Worm (Caenorhabditis elegans) whole organism, L1 larva: Measurements from ENCODE around the gene trpp-9.
A peak's percentile ranks its signal among the peaks of the same experiment; 100 is the strongest.

Experiments used
- C34B4.2 ChIP-seq: sonication (generic microtip); optimal IDR thresholded peaks from 2 replicates; lab custom pipeline; 2017; ENCODE audit warnings: mild to moderate bottlenecking, missing genetic modification characterization, missing compliant biosample characterization
- aha-1 ChIP-seq: fragments of 150-350 bp; optimal IDR thresholded peaks from 2 replicates; lab custom pipeline; 2014; ENCODE audit warnings: missing biosample characterization, missing genetic modification characterization
- alr-1 ChIP-seq: fragments of 200-800 bp; sonication (Bioruptor generic); optimal IDR thresholded peaks from 2 replicates; lab custom pipeline; 2018; ENCODE audit warnings: borderline replicate concordance, mild to moderate bottlenecking, missing genetic modification characterization, missing compliant biosample characterization
- aly-2 ChIP-seq: fragments of 150-350 bp; optimal IDR thresholded peaks from 2 replicates; lab custom pipeline; 2014; ENCODE audit warnings: missing biosample characterization, missing genetic modification characterization
- blmp-1 ChIP-seq: fragments of 150-350 bp; optimal IDR thresholded peaks from 2 replicates; lab custom pipeline; 2014; ENCODE audit warnings: missing biosample characterization, missing genetic modification characterization
- ceh-90 ChIP-seq: sonication (generic microtip); optimal IDR thresholded peaks from 2 replicates; lab custom pipeline; 2016; ENCODE audit warnings: missing genetic modification characterization, missing compliant biosample characterization
- dpl-1 ChIP-seq, 3 experiments: fragments of 150-350 bp in 2 of 3; sonication (generic microtip) in 1 of 3; optimal IDR thresholded peaks; 2 replicates each; lab custom pipeline; 2014 to 2017; ENCODE audit warnings: missing biosample characterization in 3 of 3, missing genetic modification characterization in 3 of 3, missing genetic modification reagents in 3 of 3
- efl-1 ChIP-seq, 4 experiments: fragments of 150-350 bp; optimal IDR thresholded peaks in 3 of 4; peaks in 1 of 4; 1 replicate in 1 of 4; 2 replicates in 3 of 4; lab custom pipeline; 2014; ENCODE audit warnings: missing biosample characterization in 2 of 4, missing genetic modification characterization in 2 of 4, missing genetic modification reagents in 2 of 4
- egl-13 ChIP-seq: sonication (generic microtip); optimal IDR thresholded peaks from 2 replicates; lab custom pipeline; 2016; ENCODE audit warnings: missing genotype, missing genetic modification reagents, missing genetic modification characterization, missing compliant biosample characterization
- egl-27 ChIP-seq, 2 experiments: fragments of 150-350 bp in 1 of 2; sonication (generic microtip); optimal IDR thresholded peaks; 3 replicates each; lab custom pipeline; 2017 to 2018; ENCODE audit warnings: missing biosample characterization in 2 of 2, missing genetic modification characterization in 2 of 2, missing genetic modification reagents in 2 of 2
- fkh-10 ChIP-seq: sonication (generic microtip); optimal IDR thresholded peaks from 2 replicates; lab custom pipeline; 2017; ENCODE audit warnings: missing biosample characterization, missing genetic modification reagents, missing genetic modification characterization
- fkh-4 ChIP-seq: sonication (generic microtip); optimal IDR thresholded peaks from 2 replicates; lab custom pipeline; 2016; ENCODE audit warnings: missing compliant biosample characterization, missing genetic modification characterization, borderline replicate concordance
- fos-1 ChIP-seq: fragments of 150-350 bp; optimal IDR thresholded peaks from 2 replicates; lab custom pipeline; 2014; ENCODE audit warnings: missing biosample characterization, missing genetic modification characterization
- hpl-2 ChIP-seq: fragments of 150-350 bp; optimal IDR thresholded peaks from 2 replicates; lab custom pipeline; 2014; ENCODE audit warnings: missing biosample characterization, missing genetic modification reagents, missing genetic modification characterization
- irx-1 ChIP-seq: sonication (generic microtip); optimal IDR thresholded peaks from 2 replicates; lab custom pipeline; 2016; ENCODE audit warnings: missing genetic modification characterization, missing compliant biosample characterization
- lin-14 ChIP-seq: fragments of 200-800 bp; sonication (Bioruptor generic); optimal IDR thresholded peaks from 2 replicates; lab custom pipeline; 2018; ENCODE audit warnings: mild to moderate bottlenecking, missing genetic modification characterization, moderate library complexity, missing compliant biosample characterization
- lin-15B ChIP-seq: fragments of 150-350 bp; sonication (generic microtip); optimal IDR thresholded peaks from 3 replicates; lab custom pipeline; 2014; ENCODE audit warnings: missing biosample characterization, missing genetic modification characterization
- lin-35 ChIP-seq, 2 experiments: fragments of 150-350 bp; optimal IDR thresholded peaks; 2 replicates each; lab custom pipeline; 2014; ENCODE audit warnings: missing biosample characterization in 2 of 2, missing genetic modification characterization in 2 of 2, missing genetic modification reagents in 2 of 2
- lin-39 ChIP-seq: fragments of 150-350 bp; optimal IDR thresholded peaks from 2 replicates; lab custom pipeline; 2014; ENCODE audit warnings: missing biosample characterization, missing genetic modification reagents, missing genetic modification characterization
- lsy-2 ChIP-seq, 2 experiments: fragments of 150-350 bp; optimal IDR thresholded peaks; 2 replicates each; lab custom pipeline; 2014; ENCODE audit warnings: missing biosample characterization in 2 of 2, missing genetic modification characterization in 2 of 2
- mdl-1 ChIP-seq, 2 experiments: fragments of 150-350 bp; optimal IDR thresholded peaks; 2 replicates each; lab custom pipeline; 2014 to 2017; ENCODE audit warnings: missing biosample characterization in 2 of 2, missing genetic modification characterization in 2 of 2, inconsistent platforms in 1 of 2
- mef-2 ChIP-seq: fragments of 150-350 bp; optimal IDR thresholded peaks from 2 replicates; lab custom pipeline; 2014; ENCODE audit warnings: missing biosample characterization, missing genetic modification characterization
- mep-1 ChIP-seq: fragments of 150-350 bp; optimal IDR thresholded peaks from 2 replicates; lab custom pipeline; 2014; ENCODE audit warnings: missing biosample characterization, missing genetic modification characterization
- nhr-11 ChIP-seq: fragments of 150-350 bp; optimal IDR thresholded peaks from 2 replicates; lab custom pipeline; 2014; ENCODE audit warnings: missing biosample characterization, missing genetic modification characterization
- nhr-12 ChIP-seq: sonication (generic microtip); optimal IDR thresholded peaks from 2 replicates; lab custom pipeline; 2017; ENCODE audit warnings: missing biosample characterization, missing genetic modification characterization
- nhr-71 ChIP-seq: sonication (generic microtip); optimal IDR thresholded peaks from 2 replicates; lab custom pipeline; 2016; ENCODE audit warnings: mild to moderate bottlenecking, missing genetic modification characterization, moderate library complexity, missing compliant biosample characterization
- nhr-76 ChIP-seq: sonication (generic microtip); optimal IDR thresholded peaks from 2 replicates; lab custom pipeline; 2017; ENCODE audit warnings: missing biosample characterization, missing genetic modification characterization
- nhr-85 ChIP-seq: sonication (generic microtip); peaks from one replicate; lab custom pipeline; 2016; ENCODE audit warnings: missing genetic modification characterization, inconsistent platforms, missing compliant biosample characterization
- nhr-90 ChIP-seq: sonication (generic microtip); optimal IDR thresholded peaks from 2 replicates; lab custom pipeline; 2016; ENCODE audit warnings: mild to moderate bottlenecking, missing genetic modification characterization, missing compliant biosample characterization; ENCODE audit not compliant: poor library complexity
- pag-3 ChIP-seq: sonication (generic microtip); optimal IDR thresholded peaks from 2 replicates; lab custom pipeline; 2017; ENCODE audit warnings: missing genetic modification characterization, mild to moderate bottlenecking, missing compliant biosample characterization, antibody characterized with exemption, borderline replicate concordance; ENCODE audit not compliant: insufficient read depth
- skn-1 ChIP-seq: fragments of 150-350 bp; optimal IDR thresholded peaks from 2 replicates; lab custom pipeline; 2014; ENCODE audit warnings: missing biosample characterization, missing genetic modification characterization
- snpc-4 ChIP-seq: fragments of 150-350 bp; optimal IDR thresholded peaks from 2 replicates; lab custom pipeline; 2014; ENCODE audit warnings: missing biosample characterization, missing genetic modification characterization
- swsn-7 ChIP-seq: sonication (generic microtip); optimal IDR thresholded peaks from 2 replicates; lab custom pipeline; 2016; ENCODE audit warnings: missing genetic modification characterization, missing compliant biosample characterization
- unc-98 ChIP-seq: fragments of 200-800 bp; sonication (Bioruptor generic); IDR thresholded peaks from 2 replicates; pipeline ENCODE4 v1.3.6; 2022; ENCODE audit warnings: missing genetic modification characterization, missing compliant biosample characterization
- xbp-1 ChIP-seq: sonication (generic microtip); optimal IDR thresholded peaks from 2 replicates; lab custom pipeline; 2016; ENCODE audit warnings: missing genetic modification characterization, missing compliant biosample characterization
- zag-1 ChIP-seq: fragments of 150-350 bp; optimal IDR thresholded peaks from 2 replicates; lab custom pipeline; 2014; ENCODE audit warnings: missing biosample characterization, missing genetic modification characterization
- ztf-11 ChIP-seq, 2 experiments: sonication (generic microtip); optimal IDR thresholded peaks; 2 replicates each; lab custom pipeline; 2016 to 2017; ENCODE audit warnings: missing genetic modification characterization in 2 of 2, missing biosample characterization in 1 of 2, missing compliant biosample characterization in 1 of 2

trpp-9 gene

ce11 chrX:11536408-11536807 is 27.3 kb upstream of the trpp-9 start, which contains the start of gene C35C5.9 (continued):
- no peak for TF ChIP-seq aly-2
- peak in 1 of 3 experiments; percentile 10 for TF ChIP-seq dpl-1 (GFP tag; optimal IDR thresholded peaks at IDR 0.05; lab: Kevin White, UChicago)
- TF ChIP-seq efl-1 (optimal IDR thresholded peaks at IDR 0.05; lab: Kevin White, UChicago) = no peak
- peak in 1 of 2 experiments; percentile 89 for TF ChIP-seq efl-1 (GFP tag; optimal IDR thresholded peaks at IDR 0.05 in 1 of 2; lab: Kevin White, UChicago)
- TF ChIP-seq ztf-11 (tag; optimal IDR thresholded peaks at IDR 0.05; lab: Kevin White, UChicago) = no peak
- no peak for TF ChIP-seq irx-1 (tag; lab: Kevin White, UChicago)
- no peak for TF ChIP-seq lin-39 (tag; lab: Kevin White, UChicago)
- no peak for TF ChIP-seq swsn-7 (tag; lab: Kevin White, UChicago)
- TF ChIP-seq fos-1 (tag; lab: Kevin White, UChicago) = no peak
- TF ChIP-seq mef-2 (tag; lab: Kevin White, UChicago) = no peak
- no peak for TF ChIP-seq mep-1 (tag; lab: Kevin White, UChicago)
- TF ChIP-seq nhr-71 (tag; lab: Kevin White, UChicago) = peak; percentile 49
- TF ChIP-seq snpc-4 (tag; lab: Kevin White, UChicago) = no peak
- no peak for TF ChIP-seq zag-1
- no peak for TF ChIP-seq egl-27 (tag; optimal IDR thresholded peaks at IDR 0.05; lab: Kevin White, UChicago)
- TF ChIP-seq alr-1 (tag; lab: Kevin White, UChicago) = no peak
- peak in 1 of 2 experiments; percentile 37 for TF ChIP-seq mdl-1 (tag; optimal IDR thresholded peaks at IDR 0.05; lab: Kevin White, UChicago)
- peak; percentile 89 for TF ChIP-seq nhr-85 (tag; lab: Kevin White, UChicago)
- TF ChIP-seq nhr-12 (tag; lab: Kevin White, UChicago) = no peak
- TF ChIP-seq lin-35 (GFP tag; optimal IDR thresholded peaks at IDR 0.05; lab: Kevin White, UChicago) = peak in 1 of 2 experiments; percentile 65
- TF ChIP-seq unc-98 = no peak
- no peak for TF ChIP-seq lin-15B (tag; lab: Kevin White, UChicago)
- no peak for TF ChIP-seq lin-14 (GFP tag; lab: Kevin White, UChicago)
- TF ChIP-seq skn-1 (tag; lab: Kevin White, UChicago) = no peak
- TF ChIP-seq C34B4.2 (tag; lab: Kevin White, UChicago) = no peak
- TF ChIP-seq egl-13 (tag; lab: Kevin White, UChicago) = no peak
- no peak for TF ChIP-seq pag-3 (tag; lab: Kevin White, UChicago)
- no peak for TF ChIP-seq aha-1 (tag; lab: Kevin White, UChicago)
- no peak for TF ChIP-seq nhr-76 (tag; lab: Kevin White, UChicago)
- no peak for TF ChIP-seq hpl-2
- TF ChIP-seq fkh-10 (GFP tag; lab: Kevin White, UChicago) = no peak
- no peak for TF ChIP-seq lsy-2 (tag; optimal IDR thresholded peaks at IDR 0.05; lab: Kevin White, UChicago)
- no peak for TF ChIP-seq xbp-1
- no peak for TF ChIP-seq ceh-90
- peak; percentile 66 for TF ChIP-seq blmp-1 (tag; lab: Kevin White, UChicago)
- no peak for TF ChIP-seq fkh-4 (tag; lab: Kevin White, UChicago)

ce11 chrX:11537240-11537764 is 26.4 kb upstream of the trpp-9 start, which contains the start of gene gcp-2.2:
gcp-2.2 (plus strand) TSS chrX:11537714.
- TF ChIP-seq nhr-71 (tag; lab: Kevin White, UChicago) = peak; percentile 17
- TF ChIP-seq lin-15B (tag; lab: Kevin White, UChicago) = no peak
- TF ChIP-seq lin-35 (GFP tag; optimal IDR thresholded peaks at IDR 0.05; lab: Kevin White, UChicago) = peak in 1 of 2 experiments; percentile 0
- TF ChIP-seq efl-1 (optimal IDR thresholded peaks at IDR 0.05; lab: Kevin White, UChicago) = no peak
- peak in 1 of 2 experiments; percentile 86 for TF ChIP-seq efl-1 (GFP tag; optimal IDR thresholded peaks at IDR 0.05 in 1 of 2; lab: Kevin White, UChicago)
- peak; percentile 51 for TF ChIP-seq nhr-90 (tag; lab: Kevin White, UChicago)

ce11 chrX:11541690-11542089 is 22.0 kb upstream of the trpp-9 start:
- TF ChIP-seq nhr-12 (tag; lab: Kevin White, UChicago) = no peak
- no peak for TF ChIP-seq nhr-11 (tag; lab: Kevin White, UChicago)
- TF ChIP-seq nhr-85 (tag; lab: Kevin White, UChicago) = no peak
